Fruit fly (Drosophila melanogaster) whole organism, embryonic: Measurements from ENCODE around the gene Nepl12.

Experiments
- Bgb ChIP-seq: fragments of 200-800 bp; sonication (Bioruptor generic); IDR thresholded peaks from 2 replicates; pipeline ENCODE4 v1.3.6; 2022; ENCODE audit warnings: missing biosample characterization, missing genetic modification characterization; ENCODE audit not compliant: partially characterized antibody
- CG10274 ChIP-seq: fragments of 200-800 bp; sonication (Bioruptor generic); optimal IDR thresholded peaks from 3 replicates; lab custom pipeline; 2017; ENCODE audit warnings: missing biosample characterization, mild to moderate bottlenecking, missing genetic modification characterization
- CG11504 ChIP-seq: fragments of 200-800 bp; sonication (Bioruptor generic); optimal IDR thresholded peaks from 3 replicates; lab custom pipeline; 2019; ENCODE audit warnings: missing biosample characterization, mild to moderate bottlenecking, missing genetic modification characterization, moderate library complexity
- CG12769 ChIP-seq: fragments of 200-800 bp; sonication (Bioruptor generic); optimal IDR thresholded peaks from 2 replicates; lab custom pipeline; 2019; ENCODE audit warnings: missing biosample characterization, mild to moderate bottlenecking, missing genetic modification characterization, moderate library complexity
- CG13894 ChIP-seq: fragments of 200-800 bp; sonication (Bioruptor generic); optimal IDR thresholded peaks from 3 replicates; lab custom pipeline; 2018; ENCODE audit warnings: missing biosample characterization, mild to moderate bottlenecking, missing genetic modification characterization, moderate library complexity
- CG14014 ChIP-seq: fragments of 200-800 bp; sonication (Bioruptor generic); IDR thresholded peaks from 2 replicates; pipeline ENCODE4 v1.3.6; 2022; ENCODE audit warnings: missing biosample characterization, missing genetic modification characterization
- CG14710 ChIP-seq: fragments of 200-800 bp; sonication (Bioruptor generic); optimal IDR thresholded peaks from 3 replicates; lab custom pipeline; 2019; ENCODE audit warnings: missing biosample characterization, mild to moderate bottlenecking, missing genetic modification characterization, moderate library complexity
- CG14860 ChIP-seq: fragments of 200-800 bp; sonication (Bioruptor generic); IDR thresholded peaks from 3 replicates; pipeline ENCODE4 v1.3.6; 2022; ENCODE audit warnings: missing biosample characterization, missing genetic modification characterization; ENCODE audit not compliant: partially characterized antibody
- CG15696 ChIP-seq: fragments of 200-800 bp; sonication (Bioruptor generic); optimal IDR thresholded peaks from 2 replicates; lab custom pipeline; 2019; ENCODE audit warnings: missing biosample characterization, mild to moderate bottlenecking, missing genetic modification characterization, moderate library complexity
- CG1647 ChIP-seq: fragments of 200-800 bp; sonication (Bioruptor generic); optimal IDR thresholded peaks from 3 replicates; lab custom pipeline; 2016; ENCODE audit warnings: missing biosample characterization, missing genetic modification characterization
- CG1832 ChIP-seq: fragments of 200-800 bp; sonication (Bioruptor generic); optimal IDR thresholded peaks from 2 replicates; lab custom pipeline; 2017; ENCODE audit warnings: missing biosample characterization, mild to moderate bottlenecking, missing genetic modification characterization, inconsistent platforms
- CG42726 ChIP-seq: fragments of 200-800 bp; sonication (Bioruptor generic); IDR thresholded peaks from 2 replicates; pipeline ENCODE4 v1.3.6; 2022; ENCODE audit warnings: missing biosample characterization, missing genetic modification characterization; ENCODE audit not compliant: partially characterized antibody
- CG6175 ChIP-seq: fragments of 200-800 bp; sonication (Bioruptor generic); IDR thresholded peaks from 3 replicates; pipeline ENCODE4 v1.3.6; 2022; ENCODE audit warnings: missing biosample characterization, missing genetic modification characterization
- CG6654 ChIP-seq: fragments of 200-800 bp; sonication (Bioruptor generic); optimal IDR thresholded peaks from 2 replicates; lab custom pipeline; 2017; ENCODE audit warnings: missing biosample characterization, mild to moderate bottlenecking, missing genetic modification characterization
- CG7928 ChIP-seq: fragments of 200-800 bp; sonication (Bioruptor generic); optimal IDR thresholded peaks from 2 replicates; lab custom pipeline; 2017; ENCODE audit warnings: missing biosample characterization, mild to moderate bottlenecking, missing genetic modification characterization
- CG9727 ChIP-seq: fragments of 200-800 bp; sonication (Bioruptor generic); optimal IDR thresholded peaks from 3 replicates; lab custom pipeline; 2017; ENCODE audit warnings: missing biosample characterization, mild to moderate bottlenecking, missing genetic modification characterization
- Chrac-16 ChIP-seq: fragments of 200-800 bp; sonication (Bioruptor generic); optimal IDR thresholded peaks from 3 replicates; lab custom pipeline; 2016; ENCODE audit warnings: missing biosample characterization, missing genetic modification characterization
- Deaf1 ChIP-seq: fragments of 200-800 bp; optimal IDR thresholded peaks from 3 replicates; lab custom pipeline; 2019; ENCODE audit warnings: missing biosample characterization, mild to moderate bottlenecking, missing genetic modification characterization, moderate library complexity
- Drgx ChIP-seq: fragments of 200-800 bp; sonication (Bioruptor generic); IDR thresholded peaks from 2 replicates; pipeline ENCODE4 v1.3.6; 2022; ENCODE audit warnings: missing biosample characterization, missing genetic modification characterization
- HLH4C ChIP-seq: fragments of 200-800 bp; sonication (Bioruptor generic); IDR thresholded peaks from 3 replicates; pipeline ENCODE4 v1.3.6; 2022; ENCODE audit warnings: missing biosample characterization, missing genetic modification characterization; ENCODE audit not compliant: partially characterized antibody
- HLHmδ ChIP-seq: fragments of 200-800 bp; sonication (Bioruptor generic); optimal IDR thresholded peaks from 2 replicates; lab custom pipeline; 2018; ENCODE audit warnings: missing biosample characterization, mild to moderate bottlenecking, missing genetic modification characterization, moderate library complexity
- Hmx ChIP-seq: fragments of 200-800 bp; sonication (Bioruptor generic); optimal IDR thresholded peaks from 2 replicates; lab custom pipeline; 2016; ENCODE audit warnings: missing biosample characterization, missing genetic modification characterization
- Jarid2 ChIP-seq: fragments of 200-800 bp; sonication (Bioruptor generic); optimal IDR thresholded peaks from 3 replicates; lab custom pipeline; 2017; ENCODE audit warnings: mild to moderate bottlenecking, missing biosample characterization, missing genetic modification reagents, missing genetic modification characterization
- Myb ChIP-seq: fragments of 200-800 bp; sonication (Bioruptor generic); optimal IDR thresholded peaks from 2 replicates; lab custom pipeline; 2016; ENCODE audit warnings: missing biosample characterization, missing genetic modification characterization
- NK7.1 ChIP-seq: fragments of 200-800 bp; sonication (Bioruptor generic); optimal IDR thresholded peaks from 3 replicates; lab custom pipeline; 2016; ENCODE audit warnings: missing biosample characterization, missing genetic modification characterization
- Nf-YA ChIP-seq: fragments of 200-800 bp; sonication (Bioruptor generic); IDR thresholded peaks from 2 replicates; pipeline ENCODE4 v1.3.6; 2022; ENCODE audit warnings: missing biosample characterization, missing genetic modification characterization
- NfI ChIP-seq: fragments of 200-800 bp; sonication (Bioruptor generic); optimal IDR thresholded peaks from 3 replicates; lab custom pipeline; 2018; ENCODE audit warnings: missing biosample characterization, mild to moderate bottlenecking, missing genetic modification characterization, moderate library complexity
- PHDP ChIP-seq: fragments of 200-800 bp; sonication (Bioruptor generic); optimal IDR thresholded peaks from 3 replicates; lab custom pipeline; 2018; ENCODE audit warnings: missing biosample characterization, mild to moderate bottlenecking, missing genetic modification characterization, moderate library complexity
- Ssrp ChIP-seq: fragments of 200-800 bp; sonication (Bioruptor generic); optimal IDR thresholded peaks from 2 replicates; lab custom pipeline; 2018; ENCODE audit warnings: missing biosample characterization, mild to moderate bottlenecking, missing genetic modification characterization, moderate library complexity
- Tbp ChIP-seq: fragments of >200 bp; optimal IDR thresholded peaks from 2 replicates; lab custom pipeline; 2018; ENCODE audit warnings: missing biosample characterization, missing genetic modification characterization
- bab2 ChIP-seq: fragments of 200-800 bp; sonication (Bioruptor generic); optimal IDR thresholded peaks from 2 replicates; lab custom pipeline; 2016; ENCODE audit warnings: missing biosample characterization, missing genetic modification characterization
- cad ChIP-seq: fragments of >200 bp; optimal IDR thresholded peaks from 2 replicates; lab custom pipeline; 2017; ENCODE audit warnings: missing biosample characterization, missing genetic modification characterization
- cato ChIP-seq: fragments of 200-800 bp; sonication (Bioruptor generic); optimal IDR thresholded peaks from 2 replicates; lab custom pipeline; 2016; ENCODE audit warnings: missing biosample characterization, missing genetic modification characterization, borderline replicate concordance
- ci ChIP-seq: fragments of 200-800 bp; sonication (Bioruptor generic); IDR thresholded peaks from 3 replicates; pipeline ENCODE4 v1.3.6; 2022; ENCODE audit warnings: missing biosample characterization, missing genetic modification characterization
- dati ChIP-seq: fragments of 200-800 bp; sonication (Bioruptor generic); IDR thresholded peaks from 2 replicates; pipeline ENCODE4 v1.3.6; 2022; ENCODE audit warnings: missing biosample characterization, missing genetic modification characterization
- dysf ChIP-seq: fragments of 200-800 bp; sonication (Bioruptor generic); IDR thresholded peaks from 3 replicates; pipeline ENCODE4 v1.3.6; 2022; ENCODE audit warnings: missing biosample characterization, missing genetic modification characterization
- gcm ChIP-seq: fragments of 200-800 bp; sonication (Bioruptor generic); optimal IDR thresholded peaks from 2 replicates; lab custom pipeline; 2019; ENCODE audit warnings: missing biosample characterization, mild to moderate bottlenecking, missing genetic modification characterization, moderate library complexity
- hb ChIP-seq: fragments of 200-800 bp; sonication (Bioruptor generic); IDR thresholded peaks from 3 replicates; pipeline ENCODE4 v1.3.6; 2022; ENCODE audit warnings: missing biosample characterization, missing genetic modification characterization; ENCODE audit not compliant: partially characterized antibody
- pum ChIP-seq: fragments of 200-800 bp; sonication (Bioruptor generic); optimal IDR thresholded peaks from 2 replicates; lab custom pipeline; 2016; ENCODE audit warnings: missing biosample characterization, missing genetic modification characterization
- repo ChIP-seq: fragments of 200-800 bp; sonication (Bioruptor generic); optimal IDR thresholded peaks from 2 replicates; lab custom pipeline; 2016; ENCODE audit warnings: missing biosample characterization, missing genetic modification characterization
- ro ChIP-seq: fragments of 200-800 bp; sonication (Bioruptor generic); IDR thresholded peaks from 2 replicates; pipeline ENCODE4 v1.3.6; 2022; ENCODE audit warnings: missing biosample characterization, missing genetic modification characterization
- sd ChIP-seq: fragments of 200-800 bp; sonication (Bioruptor generic); optimal IDR thresholded peaks from 3 replicates; lab custom pipeline; 2018; ENCODE audit warnings: missing biosample characterization, mild to moderate bottlenecking, missing genetic modification characterization, moderate library complexity
- sima ChIP-seq: fragments of 200-800 bp; sonication (Bioruptor generic); optimal IDR thresholded peaks from 2 replicates; lab custom pipeline; 2016; ENCODE audit warnings: missing biosample characterization, missing genetic modification characterization
- slou ChIP-seq: fragments of 200-800 bp; sonication (Bioruptor generic); optimal IDR thresholded peaks from 3 replicates; lab custom pipeline; 2016; ENCODE audit warnings: missing biosample characterization, missing genetic modification characterization
- sr ChIP-seq: fragments of 200-800 bp; sonication (Bioruptor generic); IDR thresholded peaks from 3 replicates; pipeline ENCODE4 v1.3.6; 2022; ENCODE audit warnings: missing biosample characterization, missing genetic modification characterization
- ssp ChIP-seq: fragments of 200-800 bp; sonication (Bioruptor generic); IDR thresholded peaks from 2 replicates; pipeline ENCODE4 v1.3.6; 2022; ENCODE audit warnings: missing biosample characterization, missing genetic modification characterization
- tx ChIP-seq: fragments of 200-800 bp; sonication (Bioruptor generic); optimal IDR thresholded peaks from 2 replicates; lab custom pipeline; 2016; ENCODE audit warnings: missing biosample characterization, missing genetic modification characterization
- usp ChIP-seq: fragments of >200 bp; optimal IDR thresholded peaks from 2 replicates; lab custom pipeline; 2017; ENCODE audit warnings: missing biosample characterization, missing genetic modification characterization
- z ChIP-seq: fragments of 200-800 bp; sonication (Bioruptor generic); IDR thresholded peaks from 3 replicates; pipeline ENCODE4 v1.3.6; 2022; ENCODE audit warnings: missing biosample characterization, missing genetic modification characterization
- zen ChIP-seq: fragments of 200-800 bp; sonication (Bioruptor generic); optimal IDR thresholded peaks from 3 replicates; lab custom pipeline; 2018; ENCODE audit warnings: missing biosample characterization, mild to moderate bottlenecking, missing genetic modification characterization, moderate library complexity

Gene Nepl12

dm6 chr3R:9637361-9637760 lies 38.0 kb upstream of the Nepl12 start, which contains the start of gene Scm (continued):
- TF ChIP-seq PHDP (tag; lab: Kevin White, UChicago) (peak; percentile 25), Myb (GFP tag; lab: Kevin White, UChicago) (peak; percentile 94), Hmx (GFP tag; lab: Kevin White, UChicago) (no peak), dati (GFP tag; lab: Robert Waterston, UW) (no peak), Drgx (GFP tag; lab: Robert Waterston, UW) (no peak), pum (GFP tag; lab: Kevin White, UChicago) (no peak), NfI (GFP tag; lab: Kevin White, UChicago) (no peak), CG1647 (GFP tag; lab: Kevin White, UChicago) (no peak), sr (no peak), sd (tag; lab: Kevin White, UChicago) (no peak), Nf-YA (GFP tag; lab: Robert Waterston, UW) (no peak), zen (peak; percentile 56), CG9727 (GFP tag; lab: Kevin White, UChicago) (no peak), CG6654 (GFP tag; lab: Kevin White, UChicago) (no peak), Bgb (peak; percentile 95), slou (GFP tag; lab: Kevin White, UChicago) (no peak), Jarid2 (GFP tag; lab: Kevin White, UChicago) (no peak), CG6175 (no peak), cad (GFP tag; lab: Kevin White, UChicago) (no peak), sima (no peak), usp (GFP tag; lab: Kevin White, UChicago) (no peak), ci (GFP tag; lab: Robert Waterston, UW) (no peak), CG14710 (tag; lab: Kevin White, UChicago) (peak; percentile 54), HLH4C (peak; percentile 87), Tbp (GFP tag; lab: Kevin White, UChicago) (no peak), CG15696 (tag; lab: Kevin White, UChicago) (no peak), hb (GFP tag; lab: Robert Waterston, UW) (peak; percentile 82), z (GFP tag; lab: Robert Waterston, UW) (no peak), bab2 (GFP tag; lab: Kevin White, UChicago) (no peak)

- TF ChIP-seq CG42726 (peak; percentile 7; the same call in 1 of the 2 replicates), CG14014 (GFP tag; lab: Robert Waterston, UW) (no peak)
These were observed 37.4 kb upstream of the Nepl12 start, which contains the start of gene Dh44 for dm6 chr3R:9637882-9638281. Gene Dh44, plus strand, starts transcription at chr3R:9638182.

- TF ChIP-seq HLHmδ (no peak), Chrac-16 (GFP tag; lab: Kevin White, UChicago) (no peak), CG12769 (no peak), dysf (GFP tag; lab: Robert Waterston, UW) (no peak), CG13894 (tag; lab: Kevin White, UChicago) (peak; percentile 79), CG11504 (peak; percentile 30), CG10274 (GFP tag; lab: Kevin White, UChicago) (no peak), cato (GFP tag; lab: Kevin White, UChicago) (no peak), CG7928 (GFP tag; lab: Kevin White, UChicago) (no peak), CG14860 (no peak), CG1832 (no peak), NK7.1 (GFP tag; lab: Kevin White, UChicago) (no peak), repo (GFP tag; lab: Kevin White, UChicago) (no peak), Ssrp (tag; lab: Kevin White, UChicago) (no peak), ro (GFP tag; lab: Robert Waterston, UW) (no peak), Deaf1 (peak; percentile 93), gcm (GFP tag; lab: Kevin White, UChicago) (no peak), bab2 (GFP tag; lab: Kevin White, UChicago) (no peak), ssp (GFP tag; lab: Robert Waterston, UW) (no peak), tx (no peak)
These were observed 35.0 kb upstream of the Nepl12 start for dm6 chr3R:9640313-9640712.
